Fruit fly (Drosophila melanogaster) whole organism, embryonic: Measurements from ENCODE around the gene CG32369.

ENCODE experiments used
- Ada2b ChIP-seq: fragments of 200-800 bp; sonication (Bioruptor generic); IDR thresholded peaks from 2 replicates; pipeline ENCODE4 v1.3.6; 2022; ENCODE audit warnings: missing biosample characterization, missing genetic modification characterization
- B-H2 ChIP-seq: fragments of 200-800 bp; sonication (Bioruptor generic); optimal IDR thresholded peaks from 2 replicates; lab custom pipeline; 2018; ENCODE audit warnings: missing biosample characterization, mild to moderate bottlenecking, missing genetic modification characterization
- Bgb ChIP-seq: fragments of 200-800 bp; sonication (Bioruptor generic); IDR thresholded peaks from 2 replicates; pipeline ENCODE4 v1.3.6; 2022; ENCODE audit warnings: missing biosample characterization, missing genetic modification characterization; ENCODE audit not compliant: partially characterized antibody
- BtbVII ChIP-seq: fragments of 200-800 bp; sonication (Bioruptor generic); optimal IDR thresholded peaks from 3 replicates; lab custom pipeline; 2017; ENCODE audit warnings: missing biosample characterization, mild to moderate bottlenecking, missing genetic modification characterization
- CG12071 ChIP-seq: fragments of 200-800 bp; sonication (Bioruptor generic); optimal IDR thresholded peaks from 3 replicates; lab custom pipeline; 2018; ENCODE audit warnings: missing biosample characterization, mild to moderate bottlenecking, missing genetic modification characterization
- CG12391 ChIP-seq: fragments of 200-800 bp; sonication (Bioruptor generic); optimal IDR thresholded peaks from 3 replicates; lab custom pipeline; 2018; ENCODE audit warnings: missing biosample characterization, mild to moderate bottlenecking, missing genetic modification characterization, moderate library complexity
- CG13123 ChIP-seq: fragments of 200-800 bp; sonication (Bioruptor generic); optimal IDR thresholded peaks from 2 replicates; lab custom pipeline; 2016; ENCODE audit warnings: missing biosample characterization, missing genetic modification characterization
- CG14965 ChIP-seq: fragments of 200-800 bp; sonication (Bioruptor generic); optimal IDR thresholded peaks from 2 replicates; lab custom pipeline; 2016; ENCODE audit warnings: missing biosample characterization, missing genetic modification characterization, borderline replicate concordance
- CG18619 ChIP-seq: fragments of 200-800 bp; sonication (Bioruptor generic); optimal IDR thresholded peaks from 3 replicates; lab custom pipeline; 2017; ENCODE audit warnings: missing biosample characterization, mild to moderate bottlenecking, missing genetic modification characterization
- CG34224 ChIP-seq: fragments of 200-800 bp; sonication (Bioruptor generic); IDR thresholded peaks from 3 replicates; pipeline ENCODE4 v1.3.6; 2022; ENCODE audit warnings: missing biosample characterization, missing genetic modification characterization; ENCODE audit not compliant: partially characterized antibody
- CG3995 ChIP-seq: fragments of 200-800 bp; sonication (Bioruptor generic); optimal IDR thresholded peaks from 3 replicates; lab custom pipeline; 2016; ENCODE audit warnings: missing biosample characterization, missing genetic modification characterization
- CG5953 ChIP-seq: fragments of 200-800 bp; sonication (Bioruptor generic); IDR thresholded peaks from 2 replicates; pipeline ENCODE4 v1.3.6; 2022; ENCODE audit warnings: missing biosample characterization, missing genetic modification characterization
- CG6813 ChIP-seq: fragments of 200-800 bp; sonication (Bioruptor generic); optimal IDR thresholded peaks from 2 replicates; lab custom pipeline; 2017; ENCODE audit warnings: missing biosample characterization, missing genetic modification characterization, mild to moderate bottlenecking, moderate library complexity, missing genetic modification reagents
- CG8478 ChIP-seq: fragments of >200 bp; optimal IDR thresholded peaks from 2 replicates; lab custom pipeline; 2018
- CG9609 ChIP-seq: fragments of 200-800 bp; sonication (Bioruptor generic); optimal IDR thresholded peaks from 3 replicates; lab custom pipeline; 2016; ENCODE audit warnings: missing biosample characterization, missing genetic modification characterization
- Camta ChIP-seq: fragments of 200-800 bp; sonication (Bioruptor generic); optimal IDR thresholded peaks from 2 replicates; lab custom pipeline; 2016; ENCODE audit warnings: missing biosample characterization, missing genetic modification characterization
- CkIIα-i1 ChIP-seq: fragments of 200-800 bp; sonication (Bioruptor generic); IDR thresholded peaks from 2 replicates; pipeline ENCODE4 v1.3.6; 2022; ENCODE audit warnings: missing biosample characterization, missing genetic modification characterization
- D19B ChIP-seq: fragments of 200-800 bp; sonication (Bioruptor generic); optimal IDR thresholded peaks from 2 replicates; lab custom pipeline; 2017; ENCODE audit warnings: missing biosample characterization, mild to moderate bottlenecking, missing genetic modification characterization
- Hmr ChIP-seq: fragments of 200-800 bp; sonication (Bioruptor generic); optimal IDR thresholded peaks from 3 replicates; lab custom pipeline; 2017; ENCODE audit warnings: mild to moderate bottlenecking, missing biosample characterization, missing genetic modification reagents, missing genetic modification characterization
- NC2β ChIP-seq: fragments of 200-800 bp; sonication (Bioruptor generic); optimal IDR thresholded peaks from 2 replicates; lab custom pipeline; 2016; ENCODE audit warnings: missing biosample characterization, missing genetic modification characterization
- Neu2 ChIP-seq: fragments of 200-800 bp; sonication (Bioruptor generic); optimal IDR thresholded peaks from 3 replicates; lab custom pipeline; 2016; ENCODE audit warnings: missing biosample characterization, missing genetic modification characterization, borderline replicate concordance
- Nf-YA ChIP-seq: fragments of 200-800 bp; sonication (Bioruptor generic); IDR thresholded peaks from 2 replicates; pipeline ENCODE4 v1.3.6; 2022; ENCODE audit warnings: missing biosample characterization, missing genetic modification characterization
- Poxn ChIP-seq: fragments of 200-800 bp; sonication (Bioruptor generic); IDR thresholded peaks from 2 replicates; pipeline ENCODE4 v1.3.6; 2022; ENCODE audit warnings: missing biosample characterization, missing genetic modification characterization
- Sox102F ChIP-seq: fragments of 200-800 bp; sonication (Bioruptor generic); optimal IDR thresholded peaks from 2 replicates; lab custom pipeline; 2018; ENCODE audit warnings: missing biosample characterization, mild to moderate bottlenecking, missing genetic modification characterization, moderate library complexity
- Stat92E ChIP-seq, 3 experiments: fragments of >200 bp in 2 of 3; fragments of 200-800 bp in 1 of 3; sonication (Bioruptor generic) in 1 of 3; optimal IDR thresholded peaks; 2 replicates each; lab custom pipeline; 2017 to 2019; ENCODE audit warnings: missing biosample characterization in 3 of 3, missing genetic modification characterization in 3 of 3, mild to moderate bottlenecking in 1 of 3, moderate library complexity in 1 of 3
- Vsx1 ChIP-seq: fragments of 200-800 bp; sonication (Bioruptor generic); optimal IDR thresholded peaks from 2 replicates; lab custom pipeline; 2017; ENCODE audit warnings: missing biosample characterization, mild to moderate bottlenecking, missing genetic modification characterization, missing genetic modification reagents
- cad ChIP-seq: fragments of >200 bp; optimal IDR thresholded peaks from 2 replicates; lab custom pipeline; 2017; ENCODE audit warnings: missing biosample characterization, missing genetic modification characterization
- caup ChIP-seq: fragments of 200-800 bp; sonication (Bioruptor generic); optimal IDR thresholded peaks from 3 replicates; lab custom pipeline; 2017; ENCODE audit warnings: missing biosample characterization, mild to moderate bottlenecking, missing genetic modification characterization, moderate library complexity; ENCODE audit not compliant: severe bottlenecking
- chinmo ChIP-seq: fragments of 200-800 bp; sonication (Bioruptor generic); IDR thresholded peaks from 4 replicates; pipeline ENCODE4 v1.3.6; 2022; ENCODE audit warnings: missing biosample characterization, missing genetic modification characterization; ENCODE audit not compliant: partially characterized antibody
- ci ChIP-seq: fragments of 200-800 bp; sonication (Bioruptor generic); IDR thresholded peaks from 3 replicates; pipeline ENCODE4 v1.3.6; 2022; ENCODE audit warnings: missing biosample characterization, missing genetic modification characterization
- da ChIP-seq: fragments of 200-800 bp; sonication (Bioruptor generic); optimal IDR thresholded peaks from 2 replicates; lab custom pipeline; 2016; ENCODE audit warnings: missing biosample characterization, missing genetic modification characterization
- gce ChIP-seq: fragments of 200-800 bp; sonication (Bioruptor generic); IDR thresholded peaks from 3 replicates; pipeline ENCODE4 v1.3.6; 2022; ENCODE audit warnings: missing biosample characterization, missing genetic modification characterization
- gfzf ChIP-seq: fragments of 200-800 bp; sonication (Bioruptor generic); optimal IDR thresholded peaks from 2 replicates; lab custom pipeline; 2016; ENCODE audit warnings: missing biosample characterization, mild to moderate bottlenecking, missing genetic modification characterization, moderate library complexity
- grn ChIP-seq: fragments of 200-800 bp; sonication (Bioruptor generic); optimal IDR thresholded peaks from 3 replicates; lab custom pipeline; 2017; ENCODE audit warnings: missing biosample characterization, missing genetic modification characterization
- gro ChIP-seq: fragments of 200-800 bp; sonication (Bioruptor generic); optimal IDR thresholded peaks from 2 replicates; lab custom pipeline; 2016; ENCODE audit warnings: missing biosample characterization, missing genetic modification characterization
- gsb-n ChIP-seq: fragments of 200-800 bp; sonication (Bioruptor generic); optimal IDR thresholded peaks from 3 replicates; lab custom pipeline; 2018; ENCODE audit warnings: missing biosample characterization, mild to moderate bottlenecking, missing genetic modification characterization
- jigr1 ChIP-seq: fragments of 200-800 bp; sonication (Bioruptor generic); IDR thresholded peaks from 3 replicates; pipeline ENCODE4 v1.3.6; 2022; ENCODE audit warnings: missing biosample characterization, missing genetic modification characterization
- kah ChIP-seq: fragments of 200-800 bp; sonication (Bioruptor generic); optimal IDR thresholded peaks from 2 replicates; lab custom pipeline; 2018; ENCODE audit warnings: missing biosample characterization, mild to moderate bottlenecking, missing genetic modification characterization
- lov ChIP-seq, 2 experiments: fragments of 200-800 bp in 1 of 2; fragments of >200 bp in 1 of 2; sonication (Bioruptor generic) in 1 of 2; IDR thresholded peaks in 1 of 2; optimal IDR thresholded peaks in 1 of 2; 2 replicates in 1 of 2; 3 replicates in 1 of 2; pipeline versions ENCODE4 v1.3.6 to Lab custom; 2017 to 2022; ENCODE audit warnings: missing biosample characterization in 1 of 2, missing genetic modification characterization in 1 of 2
- nmo ChIP-seq: fragments of 200-800 bp; sonication (Bioruptor generic); optimal IDR thresholded peaks from 2 replicates; lab custom pipeline; 2018; ENCODE audit warnings: missing biosample characterization, mild to moderate bottlenecking, missing genetic modification characterization, moderate library complexity
- onecut ChIP-seq: fragments of 200-800 bp; sonication (Bioruptor generic); IDR thresholded peaks from 2 replicates; pipeline ENCODE4 v1.3.6; 2022; ENCODE audit warnings: missing biosample characterization, missing genetic modification characterization
- peb ChIP-seq: fragments of 200-800 bp; sonication (Bioruptor generic); IDR thresholded peaks from 2 replicates; pipeline ENCODE4 v1.3.6; 2022; ENCODE audit warnings: missing biosample characterization, missing genetic modification characterization
- phol ChIP-seq: fragments of 200-800 bp; sonication (Bioruptor generic); optimal IDR thresholded peaks from 3 replicates; lab custom pipeline; 2018; ENCODE audit warnings: missing biosample characterization, mild to moderate bottlenecking, missing genetic modification characterization, moderate library complexity
- sens-2 ChIP-seq: fragments of 200-800 bp; sonication (Bioruptor generic); IDR thresholded peaks from 2 replicates; pipeline ENCODE4 v1.3.6; 2022; ENCODE audit warnings: missing biosample characterization, missing genetic modification characterization
- tap ChIP-seq: fragments of 200-800 bp; optimal IDR thresholded peaks from 3 replicates; lab custom pipeline; 2019; ENCODE audit warnings: missing biosample characterization, mild to moderate bottlenecking, missing genetic modification characterization, moderate library complexity
- vfl ChIP-seq: fragments of 200-800 bp; sonication (Bioruptor generic); optimal IDR thresholded peaks from 2 replicates; lab custom pipeline; 2016; ENCODE audit warnings: missing biosample characterization, missing genetic modification characterization
- z ChIP-seq: fragments of 200-800 bp; sonication (Bioruptor generic); IDR thresholded peaks from 3 replicates; pipeline ENCODE4 v1.3.6; 2022; ENCODE audit warnings: missing biosample characterization, missing genetic modification characterization
- zfh2 ChIP-seq: fragments of 200-800 bp; sonication (Bioruptor generic); optimal IDR thresholded peaks from 2 replicates; lab custom pipeline; 2016; ENCODE audit warnings: missing biosample characterization, missing genetic modification characterization

The CG32369 gene

dm6 chr3L:7850771-7851358 lies 41.2 kb upstream of the CG32369 start (continued):
- TF ChIP-seq Poxn: 0 out of 2 replicates have a peak, but pooled peaks have one; percentile 17
- peak; percentile 85; the same call in 2 of the 3 replicates for TF ChIP-seq gce
- peak; percentile 67 for TF ChIP-seq gsb-n
- no peak; the same call in 1 of the 2 replicates for TF ChIP-seq peb
- TF ChIP-seq kah: peak; percentile 73
- 0 out of 2 replicates have a peak, but pooled peaks have one; percentile 60 for TF ChIP-seq CG5953 (GFP tag; lab: Robert Waterston, UW)
- TF ChIP-seq da (GFP tag; lab: Kevin White, UChicago): peak; percentile 74
- TF ChIP-seq grn (GFP tag; lab: Kevin White, UChicago): peak; percentile 94
- peak; percentile 89 for TF ChIP-seq Ada2b
- peak; percentile 88 for TF ChIP-seq ci (GFP tag; lab: Robert Waterston, UW)
- peak; percentile 89 for TF ChIP-seq CG12391 (tag; lab: Kevin White, UChicago)
- TF ChIP-seq CG18619 (GFP tag; lab: Kevin White, UChicago): peak; percentile 83
- peak; percentile 90 for TF ChIP-seq gro (GFP tag; lab: Kevin White, UChicago)
- TF ChIP-seq CkIIα-i1: 0 out of 2 replicates have a peak, but pooled peaks have one; percentile 59
- TF ChIP-seq onecut: peak; percentile 70; the same call in 1 of the 2 replicates
- peak; percentile 76 for TF ChIP-seq D19B (GFP tag; lab: Kevin White, UChicago)
- no peak for TF ChIP-seq chinmo
- peak; percentile 88 for TF ChIP-seq BtbVII (GFP tag; lab: Kevin White, UChicago)
- TF ChIP-seq sens-2 (GFP tag; lab: Robert Waterston, UW): peak; percentile 66; the same call in 1 of the 2 replicates
- TF ChIP-seq Camta: peak; percentile 78
- TF ChIP-seq Neu2 (GFP tag; lab: Kevin White, UChicago): no peak
- peak; percentile 63 for TF ChIP-seq CG14965 (GFP tag; lab: Kevin White, UChicago)
- TF ChIP-seq z: peak; percentile 40; the same call in 1 of the 3 replicates
- TF ChIP-seq Vsx1 (GFP tag; lab: Kevin White, UChicago): peak; percentile 84
- TF ChIP-seq Hmr: peak; percentile 92
- TF ChIP-seq caup (GFP tag; lab: Kevin White, UChicago): peak; percentile 90
- TF ChIP-seq Nf-YA (GFP tag; lab: Robert Waterston, UW): peak; percentile 81
- peak; percentile 85 for TF ChIP-seq CG12071
- peak; percentile 84 for TF ChIP-seq vfl
- no peak for TF ChIP-seq Bgb (GFP tag; lab: Robert Waterston, UW)
- peak; percentile 7 for TF ChIP-seq gfzf
- peak; percentile 87 for TF ChIP-seq nmo (GFP tag; lab: Kevin White, UChicago)
- TF ChIP-seq B-H2: no peak
- peak; percentile 61 for TF ChIP-seq CG3995 (GFP tag; lab: Kevin White, UChicago)
- TF ChIP-seq Stat92E (GFP tag; optimal IDR thresholded peaks at IDR 0.05; lab: Kevin White, UChicago): peak in 1 of 3 experiments; percentile 32
- TF ChIP-seq NC2β (GFP tag; lab: Kevin White, UChicago): peak; percentile 67
- no peak for TF ChIP-seq cad (GFP tag; lab: Kevin White, UChicago)
- no peak for TF ChIP-seq jigr1 (GFP tag; lab: Robert Waterston, UW)
- peak; percentile 85 for TF ChIP-seq phol (tag; lab: Kevin White, UChicago)
- no peak for TF ChIP-seq CG8478 (lab: Kevin White, UChicago)
- TF ChIP-seq CG6813 (GFP tag; lab: Kevin White, UChicago): peak; percentile 87
- peak; percentile 33 for TF ChIP-seq CG13123 (GFP tag; lab: Kevin White, UChicago)
- TF ChIP-seq CG9609 (GFP tag; lab: Kevin White, UChicago): peak; percentile 83
- no peak for TF ChIP-seq lov (optimal IDR thresholded peaks at IDR 0.05; lab: Kevin White, UChicago)
- TF ChIP-seq lov (GFP tag; IDR thresholded peaks at IDR 0.05; lab: Robert Waterston, UW): peak; percentile 67; the same call in 2 of the 3 replicates
- peak; percentile 56 for TF ChIP-seq zfh2 (GFP tag; lab: Kevin White, UChicago)
- peak; percentile 89 for TF ChIP-seq tap (tag; lab: Kevin White, UChicago)
- no peak for TF ChIP-seq CG34224 (GFP tag; lab: Robert Waterston, UW)
- peak; percentile 91 for TF ChIP-seq Sox102F (GFP tag; lab: Kevin White, UChicago)
